Fruit fly (Drosophila melanogaster): ENCODE data around the gene Ssb-c31a.

Ssb-c31a gene

DNA sequence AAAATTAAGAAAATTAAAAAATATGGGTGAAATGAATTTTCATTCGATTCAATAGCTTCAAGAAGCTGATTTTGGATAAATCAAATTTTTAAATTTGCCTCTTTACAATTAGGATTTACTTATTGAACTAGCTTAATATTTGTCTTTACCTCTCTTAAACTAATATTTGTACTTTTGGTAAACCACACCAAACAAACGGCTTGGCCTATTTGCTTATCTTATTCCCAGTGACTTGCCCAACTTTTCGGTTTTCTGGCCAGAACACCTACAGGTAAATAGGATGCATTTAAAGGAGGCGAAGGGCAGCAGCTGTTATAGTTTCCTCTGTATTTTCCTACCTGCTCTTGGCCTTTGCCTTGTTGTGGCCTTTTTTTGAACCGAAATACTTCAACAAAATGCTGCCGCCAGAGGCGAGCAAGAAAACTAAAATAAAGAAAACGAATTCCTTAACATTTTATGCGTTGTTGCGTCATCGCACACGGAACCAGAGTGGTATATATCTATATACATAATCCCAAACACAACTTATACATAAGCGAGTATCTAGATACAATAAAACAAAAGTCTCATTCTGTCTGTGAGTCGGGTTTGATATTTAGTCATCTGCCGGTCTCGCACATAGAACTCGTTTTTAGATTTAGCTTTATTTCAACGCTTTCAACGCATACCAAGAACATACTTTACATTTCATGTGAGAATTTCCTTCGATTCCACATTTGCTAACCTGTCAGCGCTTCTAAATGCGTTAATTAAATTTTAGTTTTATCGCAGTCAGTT is 45.2 kb upstream of the Ssb-c31a start (continued):
- TF ChIP-seq Atf3 (GFP tag; optimal IDR thresholded peaks at IDR 0.05) = no peak
- no peak for TF ChIP-seq sima (GFP tag; optimal IDR thresholded peaks at IDR 0.05)
- no peak for TF ChIP-seq Taf1 (GFP tag; IDR thresholded peaks at IDR 0.05)
- TF ChIP-seq CG12071 (GFP tag; optimal IDR thresholded peaks at IDR 0.05) = no peak
- no peak for TF ChIP-seq ham (GFP tag; IDR thresholded peaks at IDR 0.05)
- 0 out of 4 replicates have a peak, but pooled peaks have one; percentile 61 for TF ChIP-seq chinmo (GFP tag; IDR thresholded peaks at IDR 0.05; ENCODE audit: partially characterized antibody)
- TF ChIP-seq lola (GFP tag; optimal IDR thresholded peaks at IDR 0.05) = peak in 1 of 3 experiments; percentile 22
- TF ChIP-seq disco-r (GFP tag; optimal IDR thresholded peaks at IDR 0.05) = no peak
- TF ChIP-seq CG32767 (GFP tag; IDR thresholded peaks at IDR 0.05) = no peak
- no peak for TF ChIP-seq Abd-B (GFP tag; optimal IDR thresholded peaks at IDR 0.05)
- no peak for TF ChIP-seq CG13287 (GFP tag; IDR thresholded peaks at IDR 0.05; ENCODE audit: partially characterized antibody)
- no peak for TF ChIP-seq CG14441 (GFP tag; IDR thresholded peaks at IDR 0.05)
- no peak for TF ChIP-seq Mes4 (GFP tag; optimal IDR thresholded peaks at IDR 0.05)
- TF ChIP-seq CG31365 (tag; optimal IDR thresholded peaks at IDR 0.05) = no peak
- TF ChIP-seq Fer2 (tag; optimal IDR thresholded peaks at IDR 0.05) = no peak
- TF ChIP-seq CG1233 (GFP tag; optimal IDR thresholded peaks at IDR 0.05) = no peak
- TF ChIP-seq BEAF-32 (GFP tag; optimal IDR thresholded peaks at IDR 0.05) = no peak
- no peak for TF ChIP-seq Oaz (GFP tag; IDR thresholded peaks at IDR 0.05)
- peak; percentile 77 for TF ChIP-seq sens (GFP tag)
- no peak for TF ChIP-seq inv (GFP tag; IDR thresholded peaks at IDR 0.05; ENCODE audit: partially characterized antibody)
- no peak for TF ChIP-seq CG10565 (GFP tag; optimal IDR thresholded peaks at IDR 0.05)
- TF ChIP-seq NC2β (GFP tag; optimal IDR thresholded peaks at IDR 0.05) = no peak
- no peak for TF ChIP-seq Deaf1 (tag; optimal IDR thresholded peaks at IDR 0.05)
- TF ChIP-seq az2 (GFP tag; optimal IDR thresholded peaks at IDR 0.05) = no peak
- TF ChIP-seq CG5180 (GFP tag; optimal IDR thresholded peaks at IDR 0.05) = no peak
- no peak for TF ChIP-seq Dek (tag; optimal IDR thresholded peaks at IDR 0.05)
- TF ChIP-seq Xrp1 (GFP tag; IDR thresholded peaks at IDR 0.05) = peak; percentile 51; the same call in 1 of the 2 replicates
- TF ChIP-seq Side (GFP tag; optimal IDR thresholded peaks at IDR 0.05) = peak; percentile 17
- no peak for TF ChIP-seq HmgD (GFP tag; optimal IDR thresholded peaks at IDR 0.05)
- peak; percentile 71 for TF ChIP-seq CG15479 (GFP tag; optimal IDR thresholded peaks at IDR 0.05)
- no peak for TF ChIP-seq CG14965 (GFP tag; optimal IDR thresholded peaks at IDR 0.05; ENCODE audit: borderline replicate concordance)
- no peak for TF ChIP-seq Dad (GFP tag; optimal IDR thresholded peaks at IDR 0.05)
- TF ChIP-seq CG8089 (GFP tag; optimal IDR thresholded peaks at IDR 0.05) = no peak
- no peak for TF ChIP-seq tgo (GFP tag; IDR thresholded peaks at IDR 0.05)
- peak; percentile 48; the same call in 1 of the 2 replicates for TF ChIP-seq sob (GFP tag; IDR thresholded peaks at IDR 0.05)
- peak; percentile 49; the same call in 1 of the 3 replicates for TF ChIP-seq CG2199 (GFP tag; IDR thresholded peaks at IDR 0.05)
- no peak for TF ChIP-seq CG2116 (GFP tag; optimal IDR thresholded peaks at IDR 0.05)
- no peak for TF ChIP-seq gcm2 (GFP tag; optimal IDR thresholded peaks at IDR 0.05)
- TF ChIP-seq NfI (GFP tag; optimal IDR thresholded peaks at IDR 0.05) = no peak
- TF ChIP-seq Aef1 (GFP tag; IDR thresholded peaks at IDR 0.05) = no peak
- TF ChIP-seq salm (tag; optimal IDR thresholded peaks at IDR 0.05) = no peak
- TF ChIP-seq org-1 (GFP tag; optimal IDR thresholded peaks at IDR 0.05) = peak; percentile 13
- TF ChIP-seq knrl (GFP tag; IDR thresholded peaks at IDR 0.05; ENCODE audit: partially characterized antibody) = no peak
- TF ChIP-seq Hmx (GFP tag; optimal IDR thresholded peaks at IDR 0.05) = no peak
- peak; percentile 57 for TF ChIP-seq CG6813 (GFP tag; optimal IDR thresholded peaks at IDR 0.05)
- TF ChIP-seq NK7.1 (GFP tag; optimal IDR thresholded peaks at IDR 0.05) = no peak
- TF ChIP-seq dmrt11E (tag; optimal IDR thresholded peaks at IDR 0.05) = peak; percentile 53
- TF ChIP-seq CG13775 (GFP tag; optimal IDR thresholded peaks at IDR 0.05) = no peak
- no peak for TF ChIP-seq D (optimal IDR thresholded peaks at IDR 0.05)
- TF ChIP-seq D (GFP tag; optimal IDR thresholded peaks at IDR 0.05) = peak; percentile 19

Data from whole organism, embryonic.